Worm (Caenorhabditis elegans) whole organism, L3 larva: ENCODE data around the gene R05H10.1.

ENCODE experiments used
- ceh-9 ChIP-seq: sonication (generic microtip); optimal IDR thresholded peaks from 2 replicates; lab custom pipeline; 2018; ENCODE audit warnings: missing biosample characterization, missing genetic modification characterization
- daf-12 ChIP-seq: fragments of 150-350 bp; optimal IDR thresholded peaks from 2 replicates; lab custom pipeline; 2014; ENCODE audit warnings: missing biosample characterization, missing genetic modification reagents, missing genetic modification characterization
- elt-1 ChIP-seq: fragments of 150-350 bp; optimal IDR thresholded peaks from 2 replicates; lab custom pipeline; 2014; ENCODE audit warnings: missing biosample characterization, missing genetic modification characterization
- elt-3 ChIP-seq, 3 experiments: fragments of 150-350 bp in 1 of 3; sonication (generic microtip) in 2 of 3; optimal IDR thresholded peaks; 2 replicates in 2 of 3; 4 replicates in 1 of 3; lab custom pipeline; 2014 to 2017; ENCODE audit warnings: missing biosample characterization in 3 of 3, missing genetic modification characterization in 3 of 3
- fkh-10 ChIP-seq: sonication (generic microtip); optimal IDR thresholded peaks from 2 replicates; lab custom pipeline; 2017; ENCODE audit warnings: missing biosample characterization, missing genetic modification reagents, missing genetic modification characterization
- lin-15B ChIP-seq: fragments of 150-350 bp; optimal IDR thresholded peaks from 2 replicates; lab custom pipeline; 2014; ENCODE audit warnings: missing biosample characterization, missing genetic modification characterization
- mdl-1 ChIP-seq: fragments of 150-350 bp; optimal IDR thresholded peaks from 2 replicates; lab custom pipeline; 2014; ENCODE audit warnings: missing biosample characterization, missing genetic modification characterization
- nhr-11 ChIP-seq: fragments of 150-350 bp; optimal IDR thresholded peaks from 2 replicates; lab custom pipeline; 2014; ENCODE audit warnings: missing biosample characterization, missing genetic modification characterization
- unc-62 ChIP-seq: fragments of 150-350 bp; sonication (generic microtip); optimal IDR thresholded peaks from 4 replicates; lab custom pipeline; 2014; ENCODE audit warnings: missing biosample characterization, missing genetic modification reagents, missing genetic modification characterization

DNA sequence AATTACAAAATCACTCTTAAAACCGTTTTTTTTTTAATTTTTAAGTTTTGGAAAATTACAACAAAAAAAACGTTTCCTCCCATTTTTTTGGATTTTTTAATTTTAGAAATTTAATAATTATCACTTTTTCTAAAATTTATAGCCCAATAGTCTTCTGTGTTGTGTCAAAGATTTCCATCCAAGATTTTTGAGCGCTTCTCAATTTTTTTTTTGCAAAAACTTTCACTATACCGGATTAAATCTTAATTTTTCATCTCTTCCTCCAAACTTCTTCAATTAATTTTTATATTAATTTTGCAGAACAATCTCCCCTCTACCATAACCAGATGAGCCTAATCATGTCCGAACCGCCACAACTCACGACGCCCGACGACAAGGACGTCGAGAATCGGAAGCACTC lies 50.6 kb downstream of the R05H10.1 start, which contains the start of gene cog-1:
- no peak for TF ChIP-seq mdl-1
- no peak for TF ChIP-seq fkh-10 (GFP tag; lab: Kevin White, UChicago)
- no peak for TF ChIP-seq unc-62 (GFP tag; lab: Kevin White, UChicago)
- no peak for TF ChIP-seq lin-15B (tag; lab: Kevin White, UChicago)
- no peak for TF ChIP-seq daf-12 (tag; lab: Kevin White, UChicago)
- TF ChIP-seq nhr-11 (tag; lab: Kevin White, UChicago): no peak
- TF ChIP-seq elt-3 (tag; optimal IDR thresholded peaks at IDR 0.05; lab: Kevin White, UChicago): no peak
- TF ChIP-seq ceh-9: no peak
- no peak for TF ChIP-seq elt-1 (tag; lab: Kevin White, UChicago)
